Worm (Caenorhabditis elegans) whole organism, dauer: ENCODE data around the gene gfrp-1.

Experiments
- unc-62 ChIP-seq: sonication (generic microtip); optimal IDR thresholded peaks from 2 replicates; lab custom pipeline; 2017; ENCODE audit warnings: missing biosample characterization, missing genetic modification reagents, missing genetic modification characterization

Gene gfrp-1

DNA sequence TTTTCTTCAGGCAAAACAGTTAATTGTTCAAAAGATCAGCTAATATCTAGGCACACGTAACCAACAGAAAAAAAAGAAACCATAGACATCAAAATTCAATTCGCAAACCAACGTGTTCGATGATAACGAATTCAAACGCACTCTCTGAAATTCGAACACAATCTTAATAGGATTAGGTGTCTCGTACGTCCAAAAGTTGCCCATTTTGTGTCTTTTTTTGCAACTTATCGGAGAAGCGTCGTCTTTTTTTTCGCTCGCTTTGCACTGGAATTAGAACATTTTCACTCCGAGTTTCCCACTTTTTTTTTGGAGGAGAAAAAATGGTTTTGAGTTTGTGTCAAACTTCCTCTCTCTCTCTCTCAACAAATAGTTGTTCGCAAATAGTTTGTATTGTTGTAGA, 14.3 kb upstream of the gfrp-1 start:
- no peak for TF ChIP-seq unc-62 (GFP tag; lab: Kevin White, UChicago)

DNA sequence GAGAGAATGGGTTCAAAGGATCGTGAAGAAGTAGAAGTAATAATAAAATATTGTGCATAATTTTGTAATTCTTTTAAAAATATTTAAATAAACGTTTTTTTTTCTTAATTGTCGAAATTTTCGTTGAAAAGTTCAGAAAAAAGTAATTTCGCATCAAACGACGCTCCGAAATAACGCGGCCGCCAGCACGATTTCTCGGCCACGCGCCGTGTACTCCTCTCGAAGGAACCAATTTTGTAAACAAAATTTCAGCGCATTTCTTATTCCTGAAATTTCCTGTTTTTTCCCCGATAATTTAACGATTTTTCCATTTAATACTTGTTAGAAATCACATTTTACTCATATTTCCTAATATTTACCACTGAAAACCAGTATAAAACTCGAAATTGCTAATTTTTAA, 11.4 kb upstream of the gfrp-1 start, which contains the start of gene Y38C1AA.12:
Gene Y38C1AA.12, plus strand, starts transcription at position 211 of the 400 bp plus-strand sequence.
- no peak for TF ChIP-seq unc-62 (GFP tag; lab: Kevin White, UChicago)

DNA sequence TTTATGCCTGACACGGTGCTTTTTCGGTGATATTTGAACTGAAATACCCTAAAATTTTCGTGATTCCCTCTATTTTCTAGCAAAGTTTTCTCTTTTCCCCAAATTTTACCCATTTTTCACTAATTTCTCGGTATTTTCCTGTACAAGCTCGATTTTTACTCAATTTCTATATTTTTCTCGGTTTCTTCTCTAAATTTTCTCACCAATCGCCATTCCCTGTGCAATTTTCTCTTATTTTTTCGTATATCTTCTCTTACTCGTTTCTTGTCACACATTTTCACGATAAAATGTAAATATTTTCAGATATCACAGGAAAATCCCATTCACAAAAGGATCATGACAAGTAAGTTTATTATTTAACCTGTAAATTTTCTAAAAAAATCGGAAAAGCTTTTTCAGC, 9.0 kb upstream of the gfrp-1 start, which contains the start of gene csn-3:
Gene csn-3, plus strand, starts transcription at position 301 of the 400 bp plus-strand sequence.
- no peak for TF ChIP-seq unc-62 (GFP tag; lab: Kevin White, UChicago)

DNA sequence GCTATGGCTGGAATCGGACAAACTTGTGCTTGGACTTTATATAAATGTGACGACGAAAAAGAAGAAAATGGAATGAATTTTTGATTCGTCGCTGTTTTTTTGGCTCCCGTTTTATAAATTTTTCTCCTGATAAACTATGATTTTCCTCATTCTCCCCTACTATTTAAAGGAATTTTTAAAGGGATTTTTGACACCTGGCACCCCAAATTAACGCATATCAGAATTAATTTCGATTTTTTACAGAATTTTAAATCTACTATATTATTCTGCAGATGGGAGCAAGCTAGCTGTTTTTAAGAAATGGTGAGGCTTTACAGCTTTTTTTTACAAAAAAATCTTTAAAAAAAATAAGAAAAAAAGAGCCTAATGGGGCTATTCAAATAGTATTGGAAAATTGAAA, 1.6 kb downstream of the gfrp-1 start, which contains the start of gene coa-1:
Gene coa-1, plus strand, starts transcription at position 301 of the 400 bp plus-strand sequence.
- TF ChIP-seq unc-62 (GFP tag; lab: Kevin White, UChicago), result no peak

DNA sequence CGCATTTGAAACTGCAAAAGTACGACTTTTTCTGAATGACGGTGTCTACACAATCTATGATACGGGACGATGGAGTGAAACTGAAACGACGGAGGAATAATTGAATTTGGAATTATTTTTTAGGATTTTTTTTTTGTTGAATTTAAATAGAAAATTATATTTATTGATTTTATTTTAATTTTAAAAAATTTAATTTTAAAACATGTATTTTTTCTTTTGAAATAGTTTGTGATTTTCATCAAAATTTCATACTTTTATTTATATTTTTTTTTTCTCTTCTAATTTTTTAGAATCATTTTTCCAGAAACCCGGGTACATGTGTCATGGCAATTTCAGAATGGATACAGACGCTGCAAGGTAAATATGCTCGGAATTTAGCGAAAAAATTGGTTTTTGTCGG, 4.5 kb downstream of the gfrp-1 start, which contains the start of gene Y38C1AA.1:
Gene Y38C1AA.1, plus strand, starts transcription at position 301 of the 400 bp plus-strand sequence.
- no peak for TF ChIP-seq unc-62 (GFP tag; lab: Kevin White, UChicago)

DNA sequence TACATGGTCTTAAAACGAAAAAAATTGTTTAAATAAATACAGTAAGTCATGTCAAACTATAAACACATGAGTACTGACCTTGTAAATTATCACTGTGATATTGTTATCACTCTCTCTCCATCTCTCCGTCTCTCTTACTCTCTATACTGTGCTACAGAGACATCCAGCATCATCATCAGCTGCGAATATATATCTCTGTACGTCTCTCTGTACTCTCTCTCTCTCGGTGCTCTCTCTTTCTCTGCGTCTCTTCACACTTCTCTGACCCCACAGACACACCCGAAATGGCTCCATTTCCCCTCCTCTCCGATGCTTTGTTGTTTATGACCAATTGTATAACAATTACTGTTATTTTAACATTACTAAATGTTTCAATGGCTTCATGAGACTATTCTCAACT, 7.2 kb downstream of the gfrp-1 start:
- TF ChIP-seq unc-62 (GFP tag; lab: Kevin White, UChicago), result no peak

DNA sequence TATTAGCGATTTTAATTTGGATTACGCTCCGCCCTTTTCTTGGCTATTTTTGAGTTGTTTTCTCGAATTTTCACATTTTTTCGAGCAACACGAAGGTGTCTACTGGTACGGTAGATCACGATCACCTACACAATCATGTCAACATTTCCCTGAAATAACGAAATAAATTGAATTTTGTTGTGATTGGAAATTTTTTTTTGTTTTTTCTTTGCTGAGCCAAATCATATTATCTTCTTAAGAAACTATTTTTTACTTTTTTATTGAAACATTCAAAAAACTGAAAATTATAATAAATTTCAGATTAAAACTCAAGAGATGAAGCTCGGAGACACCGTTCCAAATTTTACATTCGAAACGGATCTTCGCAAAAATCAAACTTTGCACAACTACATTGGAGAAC, 14.8 kb downstream of the gfrp-1 start, which contains the start of gene prdx-6:
Gene prdx-6, plus strand, starts transcription at position 301 of the 400 bp plus-strand sequence.
- no peak for TF ChIP-seq unc-62 (GFP tag; lab: Kevin White, UChicago)

DNA sequence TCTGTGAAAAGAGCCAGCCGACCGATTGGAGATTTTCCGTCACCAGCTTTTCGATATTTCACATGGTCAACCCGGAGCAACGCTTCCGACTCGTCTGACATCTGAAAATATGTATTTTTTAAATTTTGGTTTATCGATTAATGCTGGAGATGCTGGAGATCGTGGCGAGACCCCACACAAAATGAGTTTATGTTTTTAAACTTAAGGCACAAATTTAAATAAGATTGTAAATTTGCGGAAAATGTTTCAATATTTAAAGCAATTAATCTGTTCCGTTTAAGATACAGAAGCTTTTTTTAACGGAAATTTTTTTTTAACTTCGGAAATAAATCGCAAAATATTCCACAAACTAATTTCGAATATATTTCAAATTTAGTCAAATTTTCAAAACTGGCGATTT, 28.3 kb downstream of the gfrp-1 start, which contains the start of gene gtf-2H1:
Gene gtf-2H1, minus strand, starts transcription at position 101 of the 400 bp plus-strand sequence.
- TF ChIP-seq unc-62 (GFP tag; lab: Kevin White, UChicago), result no peak

DNA sequence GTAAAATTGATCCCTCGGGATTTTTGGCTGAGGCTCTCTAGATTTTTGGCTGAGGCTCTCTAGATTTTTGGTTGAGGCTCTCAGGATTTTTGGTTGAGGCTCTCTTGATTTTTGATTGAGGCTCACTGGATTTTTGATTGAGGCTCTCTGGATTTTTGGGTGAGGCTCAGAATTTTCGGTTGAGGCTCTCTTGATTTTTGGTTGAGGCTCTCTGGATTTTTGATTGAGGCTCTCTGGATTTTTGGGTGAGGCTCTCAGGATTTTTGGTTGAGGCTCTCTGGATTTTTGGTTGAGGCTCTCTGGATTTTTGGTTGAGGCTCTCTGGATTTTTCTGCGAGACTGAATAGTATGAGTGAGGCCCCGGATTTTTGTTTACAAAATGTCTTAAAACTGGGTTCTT, 32.7 kb downstream of the gfrp-1 start:
- TF ChIP-seq unc-62 (GFP tag; lab: Kevin White, UChicago), result no peak

DNA sequence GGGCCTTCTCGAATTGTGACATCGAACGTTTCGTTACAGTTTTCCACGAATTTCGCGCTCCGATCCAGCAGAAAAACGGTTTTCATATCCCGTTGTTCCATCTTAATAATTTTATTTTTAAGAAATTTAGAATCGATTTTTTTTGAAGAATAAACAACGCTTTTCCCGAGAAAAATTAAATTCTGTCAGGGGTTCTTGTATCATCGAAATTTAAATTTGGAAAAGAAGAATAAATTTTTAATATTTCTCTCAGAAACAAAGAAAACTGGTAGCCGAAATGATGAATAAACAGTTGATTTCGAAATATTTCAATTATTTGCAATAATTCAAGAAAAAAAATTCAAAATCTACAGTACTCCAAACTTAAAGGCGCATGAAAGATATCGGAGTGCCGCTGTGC, 33.9 kb downstream of the gfrp-1 start, which contains the start of gene ints-13:
Gene ints-13, minus strand, starts transcription at position 101 of the 400 bp plus-strand sequence.
- no peak for TF ChIP-seq unc-62 (GFP tag; lab: Kevin White, UChicago)

DNA sequence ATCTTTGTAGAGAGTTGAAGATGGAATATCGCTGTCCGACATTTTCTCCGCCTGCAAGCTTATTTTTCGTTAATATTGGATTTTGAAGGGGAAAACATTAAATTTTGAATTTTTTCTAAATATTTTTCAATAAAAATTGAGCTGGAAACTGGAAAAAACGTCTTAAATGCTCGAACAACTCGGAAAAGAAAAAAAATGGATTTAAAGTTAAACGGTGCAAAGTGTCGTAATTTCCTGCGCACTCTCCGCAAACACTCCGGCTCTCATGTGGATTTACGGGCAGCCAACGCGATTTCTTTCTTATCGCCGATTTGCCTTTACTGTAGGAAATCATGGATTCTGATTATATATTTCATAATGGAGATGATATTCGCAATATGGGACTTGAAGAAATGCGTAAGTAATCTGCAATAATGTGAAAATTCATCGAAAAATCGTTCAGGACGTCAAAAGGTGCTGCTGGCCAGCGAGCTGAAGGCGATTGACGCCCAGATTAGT, 36.9 kb downstream of the gfrp-1 start, which contains the start of the genes fnta-1 and cogc-8:
Gene fnta-1, minus strand, starts transcription at position 51 of the 498 bp plus-strand sequence.
Gene cogc-8, plus strand, starts transcription at position 195 of the 498 bp plus-strand sequence.
- TF ChIP-seq unc-62 (GFP tag; lab: Kevin White, UChicago), result no peak

DNA sequence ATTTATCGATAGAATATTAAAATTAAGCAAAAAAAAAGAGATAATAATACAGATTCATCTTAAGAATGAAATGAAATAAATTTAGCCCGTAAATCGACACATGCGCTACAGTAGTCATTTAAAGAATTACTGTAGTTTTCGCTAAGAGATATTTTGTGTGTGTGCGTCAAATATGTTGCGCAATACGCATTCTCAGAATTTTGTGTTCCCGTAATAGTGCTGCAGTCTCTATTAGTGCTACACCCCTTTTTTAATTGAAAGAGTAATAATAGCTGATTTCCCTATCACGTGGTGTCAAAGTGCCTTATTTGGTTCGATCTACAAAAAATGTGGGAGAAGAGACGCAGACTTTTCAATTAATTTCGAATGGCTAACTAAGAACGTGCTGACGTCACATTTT, 40.9 kb downstream of the gfrp-1 start:
- TF ChIP-seq unc-62 (GFP tag; lab: Kevin White, UChicago), result no peak

DNA sequence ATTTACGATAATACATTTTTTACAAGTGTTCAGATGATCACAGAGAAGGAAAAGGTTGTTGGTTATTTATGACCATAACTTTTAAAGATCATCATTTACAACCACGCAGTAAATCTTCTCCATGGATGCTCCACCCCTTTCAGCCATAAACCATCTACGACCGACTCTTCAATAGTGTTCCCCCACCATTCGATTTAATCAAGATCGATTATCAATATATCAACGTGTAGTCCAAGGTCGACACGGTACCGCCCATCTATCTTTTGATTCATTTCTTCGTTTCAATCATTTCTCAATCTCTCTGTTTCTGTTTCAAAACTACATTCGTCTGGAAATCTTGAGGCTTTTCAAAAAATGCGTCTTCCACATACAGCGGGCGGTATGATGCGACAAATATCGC, 41.4 kb downstream of the gfrp-1 start, which contains the start of gene aass-1:
Gene aass-1, plus strand, starts transcription at position 301 of the 400 bp plus-strand sequence.
- TF ChIP-seq unc-62 (GFP tag; lab: Kevin White, UChicago), result no peak

DNA sequence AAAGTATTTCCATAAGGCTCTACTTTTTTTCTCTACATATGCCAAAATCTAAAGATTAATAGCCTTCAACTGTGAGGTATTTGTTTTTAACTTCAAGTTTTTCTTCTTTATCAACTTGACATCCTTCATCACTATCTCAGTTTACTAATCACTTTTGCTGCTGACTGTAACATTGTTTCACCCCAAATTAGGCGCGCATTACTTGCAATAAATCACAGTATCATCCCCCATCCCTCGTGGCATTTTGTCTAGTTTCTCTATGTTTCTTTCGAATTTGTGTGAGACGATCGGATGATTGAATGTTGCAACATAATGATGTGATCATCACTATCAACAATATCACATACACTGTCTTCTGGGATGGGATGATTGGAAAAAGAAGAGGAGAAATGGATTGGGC, 44.1 kb downstream of the gfrp-1 start:
- TF ChIP-seq unc-62 (GFP tag; lab: Kevin White, UChicago), result no peak

DNA sequence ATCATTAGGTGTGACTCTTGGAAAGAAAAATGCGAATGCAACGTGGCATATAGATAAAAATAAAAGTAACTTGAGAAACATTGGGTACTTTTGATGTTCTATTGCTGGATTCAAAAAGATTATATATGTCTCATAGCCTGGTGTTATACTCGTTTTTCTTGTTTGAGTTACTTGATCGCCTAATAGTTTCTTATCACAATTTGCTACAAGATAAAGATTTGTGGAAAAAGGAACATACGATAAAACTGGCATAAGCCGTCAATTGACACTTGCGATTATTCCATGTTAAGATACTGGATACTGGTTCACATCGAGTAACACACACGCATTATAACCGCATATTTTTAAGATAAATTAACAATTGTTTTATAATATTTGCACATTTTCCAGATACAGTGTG, 49.1 kb downstream of the gfrp-1 start, which contains the start of gene grl-19:
Gene grl-19, minus strand, starts transcription at position 101 of the 400 bp plus-strand sequence.
- TF ChIP-seq unc-62 (GFP tag; lab: Kevin White, UChicago), result no peak
